Fruit fly (Drosophila melanogaster): Measurements from ENCODE around the gene CG42798.
"Not testable (repeated sequence)": the region's sequence is repeated elsewhere in the genome, so short reads cannot be mapped to it uniquely, and the experiment has no call there.

Gene CG42798

dm6 chr3R:17448758-17449157 is 42.3 kb downstream of the CG42798 start, which contains the start of gene Eh:
Gene Eh (minus strand): TSS chr3R:17448858.
- TF ChIP-seq CG8632 (GFP tag; optimal IDR thresholded peaks at IDR 0.05) (no peak), net (GFP tag; optimal IDR thresholded peaks at IDR 0.05) (no peak), CG34406 (GFP tag; optimal IDR thresholded peaks at IDR 0.05) (no peak), CG1621 (tag; optimal IDR thresholded peaks at IDR 0.05) (no peak), Hr4 (GFP tag; optimal IDR thresholded peaks at IDR 0.05) (no peak), Sox15 (GFP tag; optimal IDR thresholded peaks at IDR 0.05) (no peak), CG15336 (GFP tag; IDR thresholded peaks at IDR 0.05) (no peak), CG3919 (GFP tag; optimal IDR thresholded peaks at IDR 0.05) (no peak), Smox (GFP tag; optimal IDR thresholded peaks at IDR 0.05) (no peak), Sox102F (GFP tag; optimal IDR thresholded peaks at IDR 0.05) (no peak), CG6792 (GFP tag; optimal IDR thresholded peaks at IDR 0.05) (no peak), acj6 (GFP tag; optimal IDR thresholded peaks at IDR 0.05) (no peak), salr (GFP tag; optimal IDR thresholded peaks at IDR 0.05) (no peak), CG7368 (GFP tag; optimal IDR thresholded peaks at IDR 0.05) (no peak), dac (GFP tag; optimal IDR thresholded peaks at IDR 0.05) (no peak), fkh (GFP tag; optimal IDR thresholded peaks at IDR 0.05) (no peak)

dm6 chr3R:17449402-17449801 is 42.9 kb downstream of the CG42798 start:
- no peak for TF ChIP-seq Lpt (GFP tag; optimal IDR thresholded peaks at IDR 0.05)
- no peak for TF ChIP-seq Smox (GFP tag; optimal IDR thresholded peaks at IDR 0.05)
- TF ChIP-seq dac (GFP tag; optimal IDR thresholded peaks at IDR 0.05), result no peak
- TF ChIP-seq ss (GFP tag; optimal IDR thresholded peaks at IDR 0.05), result no peak
- TF ChIP-seq CG9139 (GFP tag; optimal IDR thresholded peaks at IDR 0.05), result no peak
- TF ChIP-seq CG1621 (tag; optimal IDR thresholded peaks at IDR 0.05), result no peak
- TF ChIP-seq topi (GFP tag; optimal IDR thresholded peaks at IDR 0.05), result no peak
- TF ChIP-seq Eip78C (GFP tag), result peak; percentile 34
- TF ChIP-seq Eip93F (GFP tag; optimal IDR thresholded peaks at IDR 0.05), result no peak
- no peak for TF ChIP-seq svp (GFP tag)
- TF ChIP-seq Hr4 (GFP tag; optimal IDR thresholded peaks at IDR 0.05), result no peak
- no peak for TF ChIP-seq CG6163 (GFP tag; IDR thresholded peaks at IDR 0.05)
- TF ChIP-seq CG34406 (GFP tag; optimal IDR thresholded peaks at IDR 0.05), result no peak
- peak; percentile 6 for TF ChIP-seq CG31627 (GFP tag; optimal IDR thresholded peaks at IDR 0.05)
- TF ChIP-seq CG11294 (GFP tag; IDR thresholded peaks at IDR 0.05), result no peak
- no peak for TF ChIP-seq net (GFP tag; optimal IDR thresholded peaks at IDR 0.05)
- no peak for TF ChIP-seq salr (GFP tag; optimal IDR thresholded peaks at IDR 0.05)

- not testable (repeated sequence) for TF ChIP-seq Smox, spab, vri (GFP tag; optimal IDR thresholded peaks at IDR 0.05)
Observed at dm6 chr3R:17456676-17457075, 50.2 kb downstream of the CG42798 start, which contains the start of gene CG14330. Gene CG14330 (minus strand): TSS chr3R:17456776.
